Fruit fly (Drosophila melanogaster) whole organism, pupa: ENCODE data around the gene Nmdmc.
A peak's percentile ranks its signal among the peaks of the same experiment; 100 is the strongest.

ENCODE experiments used
- CG10348 ChIP-seq: fragments of 200-800 bp; sonication (Bioruptor generic); IDR thresholded peaks from 2 replicates; pipeline ENCODE4 v1.3.6; 2022; ENCODE audit warnings: missing biosample characterization, missing genetic modification characterization
- CG12605 ChIP-seq: fragments of 200-800 bp; sonication (Bioruptor generic); IDR thresholded peaks from 2 replicates; pipeline ENCODE4 v1.3.6; 2022; ENCODE audit warnings: missing biosample characterization, missing genetic modification characterization
- CG13204 ChIP-seq: fragments of 200-800 bp; sonication (Bioruptor generic); optimal IDR thresholded peaks from 2 replicates; lab custom pipeline; 2018; ENCODE audit warnings: missing biosample characterization, mild to moderate bottlenecking, missing genetic modification characterization, moderate library complexity
- CG17806 ChIP-seq: fragments of 200-800 bp; sonication (Bioruptor generic); optimal IDR thresholded peaks from 2 replicates; lab custom pipeline; 2018; ENCODE audit warnings: missing biosample characterization, mild to moderate bottlenecking, missing genetic modification characterization, moderate library complexity
- CG34367 ChIP-seq: fragments of 200-800 bp; sonication (Bioruptor generic); optimal IDR thresholded peaks from 2 replicates; lab custom pipeline; 2018; ENCODE audit warnings: missing biosample characterization, mild to moderate bottlenecking, missing genetic modification characterization
- EcR ChIP-seq: fragments of 200-800 bp; sonication (Bioruptor generic); optimal IDR thresholded peaks from 3 replicates; lab custom pipeline; 2019; ENCODE audit warnings: missing biosample characterization, missing genetic modification characterization, mild to moderate bottlenecking, moderate library complexity, missing genetic modification reagents
- Ets98B ChIP-seq: fragments of 200-800 bp; sonication (Bioruptor generic); IDR thresholded peaks from 2 replicates; pipeline ENCODE4 v1.3.6; 2022; ENCODE audit warnings: missing biosample characterization, missing genetic modification characterization
- Snoo ChIP-seq: fragments of 200-800 bp; sonication (Bioruptor generic); optimal IDR thresholded peaks from 3 replicates; lab custom pipeline; 2017; ENCODE audit warnings: missing biosample characterization, mild to moderate bottlenecking, missing genetic modification characterization, inconsistent platforms
- fd96Ca ChIP-seq: fragments of 200-800 bp; sonication (Bioruptor generic); IDR thresholded peaks from 3 replicates; pipeline ENCODE4 v1.3.6; 2022; ENCODE audit warnings: missing biosample characterization, missing genetic modification characterization

- peak; percentile 28 for TF ChIP-seq EcR (GFP tag; lab: Kevin White, UChicago)
- no peak for TF ChIP-seq CG13204 (GFP tag; lab: Kevin White, UChicago)
- no peak for TF ChIP-seq Ets98B (GFP tag; lab: Robert Waterston, UW)
- TF ChIP-seq CG12605: no peak
- no peak for TF ChIP-seq CG34367
- 0 out of 3 replicates have a peak, but pooled peaks have one; percentile 12 for TF ChIP-seq fd96Ca (GFP tag; lab: Robert Waterston, UW)
- TF ChIP-seq Snoo (tag; lab: Kevin White, UChicago): no peak
- TF ChIP-seq CG10348 (GFP tag; lab: Robert Waterston, UW): no peak
- TF ChIP-seq CG17806 (tag; lab: Kevin White, UChicago): no peak
Observed at dm6 chr3R:9019689-9020138, 30.6 kb downstream of the Nmdmc start, which contains the start of gene tgo.
